Fruit fly (Drosophila melanogaster): Measurements from ENCODE around the gene NAAT1.

DNA sequence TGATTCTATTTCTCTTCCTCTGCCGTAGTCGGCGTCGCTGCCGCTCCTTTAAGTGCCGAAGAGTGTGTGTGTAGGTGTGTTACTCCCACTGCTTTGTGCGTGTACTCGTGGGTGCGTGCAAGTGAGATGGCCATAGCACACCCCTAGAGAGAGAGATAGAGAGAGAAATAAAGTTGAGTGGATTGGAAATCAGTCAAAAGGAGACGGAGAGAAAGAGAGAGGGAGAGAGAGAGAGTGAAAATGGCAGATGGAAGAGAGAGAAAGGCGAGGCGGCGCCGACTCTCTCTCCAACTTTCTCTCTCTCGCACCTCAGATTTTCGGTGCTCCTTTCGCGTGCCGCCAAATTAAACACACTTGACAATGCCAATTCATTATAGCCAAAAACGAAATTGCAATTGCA, 46.6 kb downstream of the NAAT1 start:
- no peak for TF ChIP-seq CG34367 (tag; optimal IDR thresholded peaks at IDR 0.05)
- TF ChIP-seq D1 (tag; optimal IDR thresholded peaks at IDR 0.05), result no peak
- TF ChIP-seq EcR (GFP tag; optimal IDR thresholded peaks at IDR 0.05), result no peak
- TF ChIP-seq CG12605 (GFP tag; IDR thresholded peaks at IDR 0.05), result no peak
- no peak for TF ChIP-seq Pif1A (GFP tag; optimal IDR thresholded peaks at IDR 0.05)
- no peak for TF ChIP-seq CG8159 (tag; optimal IDR thresholded peaks at IDR 0.05)
- no peak for TF ChIP-seq rn (GFP tag; IDR thresholded peaks at IDR 0.05)
- TF ChIP-seq Ets98B (GFP tag; IDR thresholded peaks at IDR 0.05), result no peak
- TF ChIP-seq CG4496 (GFP tag; IDR thresholded peaks at IDR 0.05), result no peak
- no peak for TF ChIP-seq CG17806 (tag; optimal IDR thresholded peaks at IDR 0.05)

Data from whole organism, pupa.